Worm (Caenorhabditis elegans) whole organism, young adult: Measurements from ENCODE around the gene R05G6.9.
A peak's percentile ranks its signal among the peaks of the same experiment; 100 is the strongest.

ENCODE experiments used
- B0035.1 ChIP-seq: sonication (generic microtip); optimal IDR thresholded peaks from 2 replicates; lab custom pipeline; 2016; ENCODE audit warnings: missing genetic modification characterization, mild to moderate bottlenecking, missing compliant biosample characterization, missing genotype, missing genetic modification reagents
- C17E4.6 ChIP-seq: fragments of 200-800 bp; sonication (Bioruptor generic); IDR thresholded peaks from 2 replicates; pipeline ENCODE4 v1.3.6; 2022; ENCODE audit warnings: missing genetic modification reagents, missing genetic modification characterization, missing compliant biosample characterization
- F10E7.11 ChIP-seq: sonication (generic microtip); optimal IDR thresholded peaks from 2 replicates; lab custom pipeline; 2017; ENCODE audit warnings: mild to moderate bottlenecking, missing genetic modification characterization, moderate library complexity, missing compliant biosample characterization
- F22D6.2 ChIP-seq: sonication (generic microtip); optimal IDR thresholded peaks from 2 replicates; lab custom pipeline; 2016; ENCODE audit warnings: mild to moderate bottlenecking, missing genetic modification characterization, missing compliant biosample characterization
- F23B12.7 ChIP-seq: sonication (generic microtip); optimal IDR thresholded peaks from 2 replicates; lab custom pipeline; 2017; ENCODE audit warnings: missing genetic modification characterization, mild to moderate bottlenecking, missing compliant biosample characterization, antibody characterized with exemption, moderate library complexity; ENCODE audit not compliant: insufficient read depth
- F49E8.2 ChIP-seq: sonication (generic microtip); optimal IDR thresholded peaks from 3 replicates; lab custom pipeline; 2017; ENCODE audit warnings: missing genetic modification characterization, mild to moderate bottlenecking, missing compliant biosample characterization, antibody characterized with exemption, moderate library complexity; ENCODE audit not compliant: insufficient read depth
- F57A8.1 ChIP-seq: fragments of 200-800 bp; sonication (Bioruptor generic); optimal IDR thresholded peaks from 2 replicates; lab custom pipeline; 2018; ENCODE audit warnings: mild to moderate bottlenecking, missing genetic modification characterization, moderate library complexity, missing compliant biosample characterization
- K11D2.4 ChIP-seq: fragments of 200-800 bp; sonication (Bioruptor generic); IDR thresholded peaks from 2 replicates; pipeline ENCODE4 v1.3.6; 2022; ENCODE audit warnings: missing genetic modification reagents, missing genetic modification characterization, missing compliant biosample characterization
- Y53G8AR.9 ChIP-seq: fragments of 200-800 bp; sonication (Bioruptor generic); conservative IDR thresholded peaks from 2 replicates; pipeline ENCODE4 v1.3.6; 2022; ENCODE audit warnings: missing genetic modification reagents, missing genetic modification characterization, missing compliant biosample characterization
- Y56A3A.18 ChIP-seq: fragments of 200-800 bp; sonication (Bioruptor generic); IDR thresholded peaks from 2 replicates; pipeline ENCODE4 v1.3.6; 2022; ENCODE audit warnings: missing genetic modification reagents, missing genetic modification characterization, missing compliant biosample characterization
- Y67H2A.10 ChIP-seq: fragments of 200-800 bp; sonication (Bioruptor generic); conservative IDR thresholded peaks from 2 replicates; pipeline ENCODE4 v1.3.6; 2022; ENCODE audit warnings: missing genetic modification reagents, missing genetic modification characterization, missing compliant biosample characterization
- Y79H2A.3 ChIP-seq: fragments of 200-800 bp; sonication (Bioruptor generic); conservative IDR thresholded peaks from 2 replicates; pipeline ENCODE4 v1.3.6; 2022; ENCODE audit warnings: missing genetic modification reagents, missing genetic modification characterization, missing compliant biosample characterization
- Y95B8A.8 ChIP-seq: fragments of 200-800 bp; sonication (Bioruptor generic); IDR thresholded peaks from 2 replicates; pipeline ENCODE4 v1.3.6; 2022; ENCODE audit warnings: missing genetic modification reagents, missing genetic modification characterization, missing compliant biosample characterization
- ZK185.1 ChIP-seq: sonication (generic microtip); optimal IDR thresholded peaks from 2 replicates; lab custom pipeline; 2016; ENCODE audit warnings: mild to moderate bottlenecking, missing genetic modification characterization, missing compliant biosample characterization; ENCODE audit not compliant: poor library complexity, severe bottlenecking
- aptf-2 ChIP-seq: fragments of 200-800 bp; sonication (Bioruptor generic); conservative IDR thresholded peaks from 2 replicates; pipeline ENCODE4 v1.3.6; 2022; ENCODE audit warnings: missing genetic modification reagents, missing genetic modification characterization, missing compliant biosample characterization
- athp-1 ChIP-seq: sonication (generic microtip); optimal IDR thresholded peaks from 2 replicates; lab custom pipeline; 2017; ENCODE audit warnings: mild to moderate bottlenecking, missing genetic modification characterization, missing compliant biosample characterization
- attf-3 ChIP-seq: fragments of 200-800 bp; sonication (Bioruptor generic); conservative IDR thresholded peaks from 2 replicates; pipeline ENCODE4 v1.3.6; 2022; ENCODE audit warnings: missing genetic modification reagents, missing genetic modification characterization, missing compliant biosample characterization
- attf-5 ChIP-seq: fragments of 200-800 bp; sonication (Bioruptor generic); optimal IDR thresholded peaks from 2 replicates; lab custom pipeline; 2018; ENCODE audit warnings: mild to moderate bottlenecking, missing genetic modification characterization, missing compliant biosample characterization
- attf-6 ChIP-seq: fragments of 200-800 bp; sonication (Bioruptor generic); IDR thresholded peaks from 2 replicates; pipeline ENCODE4 v1.3.6; 2022; ENCODE audit warnings: missing genetic modification reagents, missing genetic modification characterization, missing compliant biosample characterization
- cebp-2 ChIP-seq: fragments of 200-800 bp; sonication (Bioruptor generic); IDR thresholded peaks from 2 replicates; pipeline ENCODE4 v1.3.6; 2022; ENCODE audit warnings: missing genetic modification characterization, missing compliant biosample characterization
- ceh-100 ChIP-seq: fragments of 200-800 bp; sonication (Bioruptor generic); IDR thresholded peaks from 2 replicates; pipeline ENCODE4 v1.3.6; 2022; ENCODE audit warnings: missing genetic modification reagents, missing genetic modification characterization, missing compliant biosample characterization
- ceh-27 ChIP-seq: fragments of 200-800 bp; sonication (Bioruptor generic); optimal IDR thresholded peaks from 2 replicates; lab custom pipeline; 2018; ENCODE audit warnings: mild to moderate bottlenecking, missing genetic modification characterization, moderate library complexity, missing compliant biosample characterization
- ceh-58 ChIP-seq: fragments of 200-800 bp; sonication (Bioruptor generic); IDR thresholded peaks from 2 replicates; pipeline ENCODE4 v1.3.6; 2022; ENCODE audit warnings: missing genetic modification characterization, missing compliant biosample characterization
- ceh-79 ChIP-seq: sonication (generic microtip); optimal IDR thresholded peaks from 2 replicates; lab custom pipeline; 2017; ENCODE audit warnings: mild to moderate bottlenecking, missing genetic modification characterization, missing compliant biosample characterization
- ceh-91 ChIP-seq: fragments of 200-800 bp; sonication (Bioruptor generic); IDR thresholded peaks from 2 replicates; pipeline ENCODE4 v1.3.6; 2022; ENCODE audit warnings: missing genetic modification reagents, missing genetic modification characterization, missing compliant biosample characterization
- dox-1 ChIP-seq: fragments of 200-800 bp; sonication (Bioruptor generic); IDR thresholded peaks from 2 replicates; pipeline ENCODE4 v1.3.6; 2022; ENCODE audit warnings: missing genetic modification reagents, missing genetic modification characterization, missing compliant biosample characterization
- egl-44 ChIP-seq: fragments of 200-800 bp; sonication (Bioruptor generic); IDR thresholded peaks from 2 replicates; pipeline ENCODE4 v1.3.6; 2022; ENCODE audit warnings: missing genetic modification reagents, missing genetic modification characterization, missing compliant biosample characterization
- fkh-3 ChIP-seq: sonication (generic microtip); optimal IDR thresholded peaks from 2 replicates; lab custom pipeline; 2016; ENCODE audit warnings: mild to moderate bottlenecking, missing genetic modification characterization, missing compliant biosample characterization
- gei-17 ChIP-seq: fragments of 200-800 bp; sonication (Bioruptor generic); optimal IDR thresholded peaks from 2 replicates; lab custom pipeline; 2018; ENCODE audit warnings: mild to moderate bottlenecking, missing genetic modification characterization, missing compliant biosample characterization
- hmg-1.2 ChIP-seq: fragments of 200-800 bp; sonication (Bioruptor generic); IDR thresholded peaks from 2 replicates; pipeline ENCODE4 v1.3.6; 2022; ENCODE audit warnings: missing genetic modification reagents, missing genetic modification characterization, missing compliant biosample characterization
- hmg-20 ChIP-seq: fragments of 200-800 bp; sonication (Bioruptor generic); IDR thresholded peaks from 2 replicates; pipeline ENCODE4 v1.3.6; 2022; ENCODE audit warnings: missing genetic modification reagents, missing genetic modification characterization, missing compliant biosample characterization
- lin-35 ChIP-seq, 3 experiments: fragments of 150-350 bp in 2 of 3; sonication (generic microtip) in 1 of 3; optimal IDR thresholded peaks; 2 replicates each; lab custom pipeline; 2014 to 2018; ENCODE audit warnings: missing biosample characterization in 3 of 3, missing genetic modification characterization in 3 of 3, missing genetic modification reagents in 3 of 3
- madf-3 ChIP-seq: fragments of 200-800 bp; sonication (Bioruptor generic); IDR thresholded peaks from 2 replicates; pipeline ENCODE4 v1.3.6; 2022; ENCODE audit warnings: missing genetic modification reagents, missing genetic modification characterization, missing compliant biosample characterization
- madf-6 ChIP-seq: fragments of 200-800 bp; sonication (Bioruptor generic); IDR thresholded peaks from 2 replicates; pipeline ENCODE4 v1.3.6; 2022; ENCODE audit warnings: missing genetic modification reagents, missing genetic modification characterization, missing compliant biosample characterization
- madf-8 ChIP-seq: fragments of 200-800 bp; sonication (Bioruptor generic); conservative IDR thresholded peaks from 2 replicates; pipeline ENCODE4 v1.3.6; 2022; ENCODE audit warnings: missing genetic modification reagents, missing genetic modification characterization, missing compliant biosample characterization
- mes-4 ChIP-seq: sonication (generic microtip); optimal IDR thresholded peaks from 2 replicates; lab custom pipeline; 2016; ENCODE audit warnings: missing genotype, missing genetic modification characterization, missing compliant biosample characterization
- mxl-1 ChIP-seq: sonication (generic microtip); optimal IDR thresholded peaks from 2 replicates; lab custom pipeline; 2016; ENCODE audit warnings: missing genetic modification characterization, missing compliant biosample characterization
- nhr-80 ChIP-seq: sonication (generic microtip); optimal IDR thresholded peaks from 2 replicates; lab custom pipeline; 2016; ENCODE audit warnings: missing genetic modification characterization, missing compliant biosample characterization
- pbrm-1 ChIP-seq: fragments of 200-800 bp; sonication (Bioruptor generic); IDR thresholded peaks from 2 replicates; pipeline ENCODE4 v1.3.6; 2022; ENCODE audit warnings: missing genetic modification reagents, missing genetic modification characterization, missing compliant biosample characterization
- somi-1 ChIP-seq: fragments of 200-800 bp; sonication (Bioruptor generic); optimal IDR thresholded peaks from 2 replicates; lab custom pipeline; 2018; ENCODE audit warnings: mild to moderate bottlenecking, missing genetic modification characterization, missing compliant biosample characterization
- tbx-9 ChIP-seq: sonication (generic microtip); optimal IDR thresholded peaks from 2 replicates; lab custom pipeline; 2016; ENCODE audit warnings: borderline replicate concordance, missing genetic modification characterization, inconsistent platforms, missing compliant biosample characterization
- tlf-1 ChIP-seq: fragments of 200-800 bp; sonication (Bioruptor generic); optimal IDR thresholded peaks from 2 replicates; lab custom pipeline; 2018; ENCODE audit warnings: mild to moderate bottlenecking, missing genetic modification characterization, missing compliant biosample characterization
- unc-130 ChIP-seq: sonication (generic microtip); optimal IDR thresholded peaks from 2 replicates; lab custom pipeline; 2016; ENCODE audit warnings: missing genetic modification reagents, missing genetic modification characterization, missing compliant biosample characterization
- unc-62 ChIP-seq: fragments of 150-350 bp; optimal IDR thresholded peaks from 2 replicates; lab custom pipeline; 2014; ENCODE audit warnings: missing biosample characterization, missing genetic modification reagents, missing genetic modification characterization
- ztf-25 ChIP-seq: fragments of 200-800 bp; sonication (Bioruptor generic); IDR thresholded peaks from 2 replicates; pipeline ENCODE4 v1.3.6; 2022; ENCODE audit warnings: missing genetic modification reagents, missing genetic modification characterization, missing compliant biosample characterization
- ztf-28 ChIP-seq: fragments of 200-800 bp; sonication (Bioruptor generic); IDR thresholded peaks from 2 replicates; pipeline ENCODE4 v1.3.6; 2022; ENCODE audit warnings: missing genetic modification reagents, missing genetic modification characterization, missing compliant biosample characterization
- ztf-6 ChIP-seq: fragments of 200-800 bp; sonication (Bioruptor generic); IDR thresholded peaks from 2 replicates; pipeline ENCODE4 v1.3.6; 2022; ENCODE audit warnings: missing genetic modification reagents, missing genetic modification characterization, missing compliant biosample characterization

Gene R05G6.9

ce11 chrIV:7486201-7486947, 29.7 kb downstream of the R05G6.9 start, which contains the start of the genes his-61 and his-62:
Gene his-61 (minus strand): TSS chrIV:7486217.
Gene his-62 (plus strand): TSS chrIV:7486545.
- peak; percentile 80 for TF ChIP-seq hmg-1.2
- TF ChIP-seq ztf-6 (GFP tag; lab: Robert Waterston, UW): no peak
- TF ChIP-seq ceh-27 (GFP tag; lab: Kevin White, UChicago): no peak
- peak; percentile 53 for TF ChIP-seq ceh-100 (GFP tag; lab: Robert Waterston, UW)
- no peak for TF ChIP-seq K11D2.4
- no peak for TF ChIP-seq unc-130 (GFP tag; lab: Kevin White, UChicago)
- TF ChIP-seq F22D6.2 (tag; lab: Kevin White, UChicago): no peak
- TF ChIP-seq ceh-58 (GFP tag; lab: Robert Waterston, UW): no peak
- peak; percentile 23 for TF ChIP-seq tlf-1 (GFP tag; lab: Kevin White, UChicago)
- TF ChIP-seq mxl-1 (tag; lab: Kevin White, UChicago): no peak
- TF ChIP-seq Y95B8A.8: 0 out of 2 replicates have a peak, but pooled peaks have one; percentile 70
- no peak for TF ChIP-seq fkh-3
- TF ChIP-seq gei-17 (GFP tag; lab: Kevin White, UChicago): no peak
- TF ChIP-seq nhr-80: peak; percentile 73
- no peak for TF ChIP-seq B0035.1 (tag; lab: Kevin White, UChicago)
- no peak for TF ChIP-seq tbx-9 (tag; lab: Kevin White, UChicago)
- TF ChIP-seq ztf-25 (GFP tag; lab: Robert Waterston, UW): no peak
- TF ChIP-seq F49E8.2: peak; percentile 89
- peak; percentile 22 for TF ChIP-seq ceh-91 (GFP tag; lab: Robert Waterston, UW)
- TF ChIP-seq attf-6 (GFP tag; lab: Robert Waterston, UW): peak; percentile 80; the same call in 1 of the 2 replicates
- TF ChIP-seq pbrm-1 (GFP tag; lab: Robert Waterston, UW): peak; percentile 63; the same call in 1 of the 2 replicates
- TF ChIP-seq attf-5 (GFP tag; lab: Kevin White, UChicago): no peak
- no peak for TF ChIP-seq lin-35 (GFP tag; optimal IDR thresholded peaks at IDR 0.05; lab: Kevin White, UChicago)
- TF ChIP-seq F10E7.11 (tag; lab: Kevin White, UChicago): no peak
- peak; percentile 87 for TF ChIP-seq aptf-2 (GFP tag; lab: Robert Waterston, UW)
- TF ChIP-seq dox-1 (GFP tag; lab: Robert Waterston, UW): peak; percentile 82
- peak; percentile 62; the same call in 1 of the 2 replicates for TF ChIP-seq cebp-2
- TF ChIP-seq Y79H2A.3: peak; percentile 10; the same call in 1 of the 2 replicates
- peak; percentile 32; the same call in 1 of the 2 replicates for TF ChIP-seq C17E4.6 (GFP tag; lab: Robert Waterston, UW)
- no peak for TF ChIP-seq attf-3
- TF ChIP-seq F23B12.7 (tag; lab: Kevin White, UChicago): no peak
- TF ChIP-seq madf-6 (GFP tag; lab: Robert Waterston, UW): 0 out of 2 replicates have a peak, but pooled peaks have one; percentile 38
- TF ChIP-seq Y53G8AR.9 (GFP tag; lab: Robert Waterston, UW): peak; percentile 56
- no peak for TF ChIP-seq Y56A3A.18 (GFP tag; lab: Robert Waterston, UW)
- no peak for TF ChIP-seq F57A8.1 (GFP tag; lab: Kevin White, UChicago)
- TF ChIP-seq ZK185.1 (tag; lab: Kevin White, UChicago): peak; percentile 39
- no peak for TF ChIP-seq unc-62 (GFP tag; lab: Kevin White, UChicago)
- no peak; the same call in none of the 2 replicates for TF ChIP-seq madf-3 (GFP tag; lab: Robert Waterston, UW)
- TF ChIP-seq Y67H2A.10: no peak
- no peak for TF ChIP-seq mes-4 (tag; lab: Kevin White, UChicago)
- TF ChIP-seq madf-8: 0 out of 2 replicates have a peak, but pooled peaks have one; percentile 26
- TF ChIP-seq ceh-79: no peak
- TF ChIP-seq somi-1 (GFP tag; lab: Kevin White, UChicago): no peak
- TF ChIP-seq hmg-20 (GFP tag; lab: Robert Waterston, UW): no peak
- TF ChIP-seq egl-44 (GFP tag; lab: Robert Waterston, UW): 0 out of 2 replicates have a peak, but pooled peaks have one; percentile 58
- TF ChIP-seq ztf-28 (GFP tag; lab: Robert Waterston, UW): peak; percentile 76; the same call in 1 of the 2 replicates
- no peak for TF ChIP-seq athp-1 (tag; lab: Kevin White, UChicago)
